Worm (Caenorhabditis elegans): ENCODE measurements around the gene Y57G11B.5.

DNA sequence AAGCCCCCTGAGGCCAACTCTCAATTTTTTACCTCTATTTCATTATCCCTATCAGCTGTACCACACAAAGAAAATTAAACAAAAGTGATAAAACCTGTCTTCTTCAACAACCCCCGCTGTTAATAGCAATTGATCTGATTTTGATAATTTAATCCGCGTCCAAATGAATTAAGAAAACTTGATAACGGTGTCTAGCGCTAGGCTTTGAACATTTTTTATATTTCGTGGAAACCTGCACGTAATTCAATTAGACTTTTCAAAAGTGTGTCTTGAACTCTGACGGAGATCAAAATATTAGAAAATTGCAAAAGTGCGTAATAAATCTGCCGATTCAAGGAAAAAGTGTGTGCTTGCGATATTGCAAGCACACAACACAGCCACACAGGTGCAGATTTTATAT is 38.8 kb downstream of the Y57G11B.5 start:
- TF ChIP-seq nhr-76 (tag; optimal IDR thresholded peaks at IDR 0.05) = no peak
- TF ChIP-seq bed-3 (GFP tag; optimal IDR thresholded peaks at IDR 0.05) = no peak
- no peak for TF ChIP-seq elt-1 (tag; optimal IDR thresholded peaks at IDR 0.05; ENCODE audit: borderline replicate concordance, insufficient read depth)

All from whole organism, mixed stage, embryonic.